Worm (Caenorhabditis elegans) whole organism, L1 larva: ENCODE results near the gene Y82E9BR.20.
A peak's percentile ranks its signal among the peaks of the same experiment; 100 is the strongest.
"Not testable (repeated sequence)": the region's sequence is repeated elsewhere in the genome, so short reads cannot be mapped to it uniquely, and the experiment has no call there.

ENCODE experiments used
- C34B4.2 ChIP-seq: sonication (generic microtip); optimal IDR thresholded peaks from 2 replicates; lab custom pipeline; 2017; ENCODE audit warnings: mild to moderate bottlenecking, missing genetic modification characterization, missing compliant biosample characterization
- ceh-88 ChIP-seq: fragments of 200-800 bp; sonication (Bioruptor generic); IDR thresholded peaks from 2 replicates; pipeline ENCODE4 v1.3.6; 2022; ENCODE audit warnings: missing genetic modification characterization, missing compliant biosample characterization
- dpl-1 ChIP-seq, 3 experiments: fragments of 150-350 bp in 2 of 3; sonication (generic microtip) in 1 of 3; optimal IDR thresholded peaks; 2 replicates each; lab custom pipeline; 2014 to 2017; ENCODE audit warnings: missing biosample characterization in 3 of 3, missing genetic modification characterization in 3 of 3, missing genetic modification reagents in 3 of 3
- dsc-1 ChIP-seq: sonication (generic microtip); optimal IDR thresholded peaks from 2 replicates; lab custom pipeline; 2016; ENCODE audit warnings: mild to moderate bottlenecking, missing genetic modification characterization, missing compliant biosample characterization
- efl-1 ChIP-seq, 4 experiments: fragments of 150-350 bp; optimal IDR thresholded peaks in 3 of 4; peaks in 1 of 4; 1 replicate in 1 of 4; 2 replicates in 3 of 4; lab custom pipeline; 2014; ENCODE audit warnings: missing biosample characterization in 2 of 4, missing genetic modification characterization in 2 of 4, missing genetic modification reagents in 2 of 4
- egl-27 ChIP-seq, 2 experiments: fragments of 150-350 bp in 1 of 2; sonication (generic microtip); optimal IDR thresholded peaks; 3 replicates each; lab custom pipeline; 2017 to 2018; ENCODE audit warnings: missing biosample characterization in 2 of 2, missing genetic modification characterization in 2 of 2, missing genetic modification reagents in 2 of 2
- isw-1 ChIP-seq: fragments of 200-800 bp; sonication (Bioruptor generic); IDR thresholded peaks from 2 replicates; pipeline ENCODE4 v1.3.6; 2022; ENCODE audit warnings: missing genetic modification characterization, missing compliant biosample characterization
- lin-39 ChIP-seq: fragments of 150-350 bp; optimal IDR thresholded peaks from 2 replicates; lab custom pipeline; 2014; ENCODE audit warnings: missing biosample characterization, missing genetic modification reagents, missing genetic modification characterization
- sptf-1 ChIP-seq: fragments of 150-350 bp; optimal IDR thresholded peaks from 2 replicates; lab custom pipeline; 2014; ENCODE audit warnings: missing biosample characterization, missing genetic modification characterization
- tlp-1 ChIP-seq: fragments of 150-350 bp; optimal IDR thresholded peaks from 2 replicates; lab custom pipeline; 2014; ENCODE audit warnings: missing biosample characterization, missing genetic modification characterization
- unc-130 ChIP-seq: fragments of 150-350 bp; optimal IDR thresholded peaks from 2 replicates; lab custom pipeline; 2017; ENCODE audit warnings: missing biosample characterization, missing genetic modification characterization, inconsistent platforms
- vab-15 ChIP-seq: sonication (generic microtip); optimal IDR thresholded peaks from 2 replicates; lab custom pipeline; 2017; ENCODE audit warnings: missing genotype, mild to moderate bottlenecking, missing genetic modification characterization, missing compliant biosample characterization
- xbp-1 ChIP-seq: sonication (generic microtip); optimal IDR thresholded peaks from 2 replicates; lab custom pipeline; 2016; ENCODE audit warnings: missing genetic modification characterization, missing compliant biosample characterization

Y82E9BR.20 gene

DNA sequence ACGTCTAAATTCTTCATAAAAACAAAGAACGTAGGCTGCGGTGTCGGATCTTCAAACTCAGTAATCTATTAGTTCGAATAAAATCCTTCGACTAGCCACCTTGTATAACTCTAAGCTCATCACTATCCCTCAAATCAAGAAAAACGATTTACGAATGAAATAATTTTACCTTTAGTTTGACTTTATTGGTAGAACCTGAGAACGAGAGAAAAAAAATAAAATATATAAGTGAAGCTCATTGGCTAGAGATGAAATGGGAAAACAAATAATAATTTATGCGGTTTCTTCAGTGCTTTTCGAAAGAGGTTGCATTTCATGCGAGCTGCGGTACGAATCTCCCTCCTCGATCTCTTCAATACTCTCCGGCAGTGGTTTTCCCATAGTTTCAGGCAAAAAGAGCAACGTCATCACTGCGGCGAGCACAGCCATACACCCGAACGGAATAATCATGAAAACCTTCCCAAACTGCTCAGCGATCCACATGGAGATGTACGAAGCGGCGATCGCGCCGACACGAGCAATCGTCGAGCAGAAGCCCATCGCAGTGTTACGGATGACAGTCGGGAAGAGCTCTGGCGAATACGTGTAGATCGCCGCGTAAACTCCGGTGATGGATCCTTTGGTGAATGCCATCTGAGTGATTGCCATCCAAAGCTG lies 45.6 kb downstream of the Y82E9BR.20 start (continued):
- TF ChIP-seq C34B4.2 (tag; lab: Kevin White, UChicago) (no peak), vab-15 (tag; lab: Kevin White, UChicago) (no peak), ceh-88 (peak; percentile 49)

DNA sequence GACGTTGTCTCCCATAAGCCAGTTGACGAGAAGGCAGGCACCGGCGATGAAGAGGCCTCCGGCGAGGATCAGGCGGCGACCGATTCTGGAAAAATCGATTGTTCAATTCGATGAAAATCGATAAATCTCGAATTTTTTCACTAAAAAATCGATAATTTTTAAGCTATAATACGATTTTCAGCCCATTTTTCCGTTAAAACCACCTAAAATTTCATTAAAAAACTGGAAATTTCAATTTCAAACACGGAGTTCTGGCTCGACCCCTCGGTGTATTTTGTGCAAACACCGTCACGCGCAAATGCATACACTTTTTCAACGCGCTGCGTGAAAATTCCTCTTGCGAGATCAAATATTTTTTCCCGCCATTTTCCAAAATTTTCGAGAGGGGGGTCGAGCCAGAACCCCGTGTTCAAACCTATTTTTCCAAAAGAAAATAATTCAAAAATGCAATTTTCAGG lies 46.2 kb downstream of the Y82E9BR.20 start:
- TF ChIP-seq efl-1 (optimal IDR thresholded peaks at IDR 0.05; lab: Kevin White, UChicago), result peak in 1 of 2 experiments; percentile 12
- TF ChIP-seq efl-1 (GFP tag; optimal IDR thresholded peaks at IDR 0.05 in 1 of 2; lab: Kevin White, UChicago), result not testable (repeated sequence)
- TF ChIP-seq, all 84 proteins: peak for 1; not testable (repeated sequence) for 83

DNA sequence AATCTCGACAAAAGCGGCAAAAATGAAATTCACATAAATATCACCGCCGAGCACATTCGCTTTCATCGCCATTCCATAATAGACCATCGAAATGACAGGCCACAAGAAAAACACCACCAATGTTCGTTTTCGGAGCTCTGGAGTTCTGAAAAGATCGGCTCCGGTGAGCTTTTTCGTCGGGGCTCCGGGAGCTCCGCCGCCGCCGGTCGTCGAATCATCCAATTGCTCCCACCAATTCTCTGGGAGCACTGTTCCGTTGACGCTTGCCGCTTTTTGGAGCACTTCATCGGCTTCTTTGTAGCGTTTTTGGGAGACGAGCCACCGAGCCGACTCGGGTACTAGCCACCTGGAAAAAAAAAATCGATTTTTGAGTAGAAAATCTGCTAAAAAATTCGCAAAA lies 47.2 kb downstream of the Y82E9BR.20 start:
- TF ChIP-seq isw-1 (GFP tag; lab: Robert Waterston, UW) (no peak), tlp-1 (tag; lab: Kevin White, UChicago) (no peak), xbp-1 (no peak), sptf-1 (tag; lab: Kevin White, UChicago) (no peak), dsc-1 (tag; lab: Kevin White, UChicago) (no peak), lin-39 (tag; lab: Kevin White, UChicago) (no peak), unc-130 (no peak), dpl-1 (GFP tag; optimal IDR thresholded peaks at IDR 0.05; lab: Kevin White, UChicago) (no peak), egl-27 (tag; optimal IDR thresholded peaks at IDR 0.05; lab: Kevin White, UChicago) (no peak), efl-1 (optimal IDR thresholded peaks at IDR 0.05; lab: Kevin White, UChicago) (no peak), efl-1 (GFP tag; optimal IDR thresholded peaks at IDR 0.05 in 1 of 2; lab: Kevin White, UChicago) (no peak)
- TF ChIP-seq, all 84 proteins: peak for 0
